Worm (Caenorhabditis elegans): ENCODE results near the gene Y51H4A.25.
A peak's percentile ranks its signal among the peaks of the same experiment; 100 is the strongest.

Gene Y51H4A.25

ce11 chrIV:16731253-16731652 is 4.9 kb upstream of the Y51H4A.25 start (continued):
- peak; percentile 61 for TF ChIP-seq B0261.1 (tag; optimal IDR thresholded peaks at IDR 0.05)

ce11 chrIV:16740769-16741168 is 4.6 kb downstream of the Y51H4A.25 start, which contains the start of gene Y51H4A.24:
Gene Y51H4A.24, minus strand, starts transcription at chrIV:16740869.
- TF ChIP-seq madf-6 (GFP tag; IDR thresholded peaks at IDR 0.05) = no peak
- TF ChIP-seq egl-18 (GFP tag; IDR thresholded peaks at IDR 0.05) = no peak
- TF ChIP-seq athp-1 (tag; optimal IDR thresholded peaks at IDR 0.05) = no peak
- no peak for TF ChIP-seq dox-1 (GFP tag; IDR thresholded peaks at IDR 0.05)
- no peak for TF ChIP-seq T26A5.8 (tag; optimal IDR thresholded peaks at IDR 0.05)
- TF ChIP-seq hrde-1 (tag; optimal IDR thresholded peaks at IDR 0.05; ENCODE audit: borderline replicate concordance) = no peak
- TF ChIP-seq mcd-1 (GFP tag; IDR thresholded peaks at IDR 0.05) = no peak
- no peak for TF ChIP-seq sdz-38 (tag; optimal IDR thresholded peaks at IDR 0.05)
- TF ChIP-seq D2030.7 (GFP tag; IDR thresholded peaks at IDR 0.05) = no peak
- no peak for TF ChIP-seq gei-17 (GFP tag; optimal IDR thresholded peaks at IDR 0.05)
- TF ChIP-seq madf-10 (tag; optimal IDR thresholded peaks at IDR 0.05) = no peak

ce11 chrIV:16743530-16743929 is 7.4 kb downstream of the Y51H4A.25 start, which contains the start of gene Y43D4A.1:
Gene Y43D4A.1, plus strand, starts transcription at chrIV:16743830.
- TF ChIP-seq B0035.1 (tag; optimal IDR thresholded peaks at IDR 0.05) (no peak), F39B2.1 (GFP tag; IDR thresholded peaks at IDR 0.05) (no peak), nhr-120 (GFP tag; IDR thresholded peaks at IDR 0.05) (no peak), unc-130 (GFP tag; optimal IDR thresholded peaks at IDR 0.05) (no peak), gei-17 (GFP tag; optimal IDR thresholded peaks at IDR 0.05) (no peak), ztf-6 (GFP tag; IDR thresholded peaks at IDR 0.05) (no peak), ets-4 (GFP tag; optimal IDR thresholded peaks at IDR 0.05) (no peak), F22D6.2 (tag; optimal IDR thresholded peaks at IDR 0.05) (no peak)

ce11 chrIV:16751087-16751486 is 15.0 kb downstream of the Y51H4A.25 start:
- TF ChIP-seq lin-35 (GFP tag; optimal IDR thresholded peaks at IDR 0.05) = no peak
- no peak for TF ChIP-seq F49E8.2 (tag; optimal IDR thresholded peaks at IDR 0.05; ENCODE audit: insufficient read depth)
- TF ChIP-seq lin-40 (tag; optimal IDR thresholded peaks at IDR 0.05) = no peak
- no peak for TF ChIP-seq zim-3 (tag; optimal IDR thresholded peaks at IDR 0.05)
- no peak for TF ChIP-seq nhr-179 (tag; optimal IDR thresholded peaks at IDR 0.05)
- no peak for TF ChIP-seq ztf-6 (GFP tag; IDR thresholded peaks at IDR 0.05)
- TF ChIP-seq snpc-4 (GFP tag; optimal IDR thresholded peaks at IDR 0.05) = no peak
- peak in 2 of 4 experiments; percentile 25 to 39 for TF ChIP-seq snpc-4 (tag; optimal IDR thresholded peaks at IDR 0.05)
- no peak for TF ChIP-seq C06A6.2 (GFP tag; conservative IDR thresholded peaks at IDR 0.05)
- TF ChIP-seq attf-6 (GFP tag; IDR thresholded peaks at IDR 0.05) = peak; percentile 58; the same call in 1 of the 2 replicates
- no peak for TF ChIP-seq lin-26 (GFP tag; IDR thresholded peaks at IDR 0.05)
- TF ChIP-seq nfya-1 (tag; optimal IDR thresholded peaks at IDR 0.05; ENCODE audit: borderline replicate concordance, insufficient read depth) = no peak
- no peak for TF ChIP-seq ccch-3 (GFP tag; optimal IDR thresholded peaks at IDR 0.05)
- no peak for TF ChIP-seq K11D2.4 (GFP tag; IDR thresholded peaks at IDR 0.05)
- no peak for TF ChIP-seq B0019.2 (GFP tag; conservative IDR thresholded peaks at IDR 0.05)
- no peak for TF ChIP-seq hmg-20 (GFP tag; IDR thresholded peaks at IDR 0.05)

Data from whole organism, young adult.